Worm (Caenorhabditis elegans) whole organism, L4 larva: ENCODE results near the gene T09F5.1.

Experiments
- F10B5.3 ChIP-seq: sonication (generic microtip); optimal IDR thresholded peaks from 2 replicates; lab custom pipeline; 2016; ENCODE audit warnings: mild to moderate bottlenecking, missing genetic modification characterization, missing compliant biosample characterization
- F26F4.8 ChIP-seq: fragments of 200-800 bp; sonication (Bioruptor generic); conservative IDR thresholded peaks from 2 replicates; pipeline ENCODE4 v1.3.6; 2022; ENCODE audit warnings: missing genetic modification characterization, missing compliant biosample characterization
- F44E2.7 ChIP-seq: fragments of 200-800 bp; sonication (Bioruptor generic); IDR thresholded peaks from 2 replicates; pipeline ENCODE4 v2.1.2; 2022; ENCODE audit warnings: missing genetic modification characterization, missing compliant biosample characterization
- F49E8.2 ChIP-seq: sonication (generic microtip); optimal IDR thresholded peaks from 2 replicates; lab custom pipeline; 2016; ENCODE audit warnings: missing compliant biosample characterization, mild to moderate bottlenecking, missing genetic modification characterization, borderline replicate concordance
- Y105C5A.15 ChIP-seq: fragments of 200-800 bp; sonication (Bioruptor generic); IDR thresholded peaks from 2 replicates; pipeline ENCODE4 v1.3.6; 2022; ENCODE audit warnings: missing genetic modification characterization, missing compliant biosample characterization
- Y48G9A.11 ChIP-seq: fragments of 200-800 bp; sonication (Bioruptor generic); IDR thresholded peaks from 2 replicates; pipeline ENCODE4 v1.3.6; 2022; ENCODE audit warnings: missing genetic modification reagents, missing genetic modification characterization, missing compliant biosample characterization
- Y5F2A.4 ChIP-seq: fragments of 200-800 bp; sonication (Bioruptor generic); optimal IDR thresholded peaks from 2 replicates; lab custom pipeline; 2018; ENCODE audit warnings: mild to moderate bottlenecking, missing genetic modification characterization, missing compliant biosample characterization
- aha-1 ChIP-seq: fragments of 150-350 bp; peaks from one replicate; lab custom pipeline; 2014; ENCODE audit warnings: missing biosample characterization, missing genetic modification characterization
- aly-2 ChIP-seq: sonication (generic microtip); optimal IDR thresholded peaks from 2 replicates; lab custom pipeline; 2018; ENCODE audit warnings: missing biosample characterization, missing genetic modification characterization
- ama-1 ChIP-seq: fragments of 150-350 bp; optimal IDR thresholded peaks from 2 replicates; lab custom pipeline; 2014; ENCODE audit warnings: inconsistent platforms, mixed read lengths
- arid-1 ChIP-seq: fragments of 200-800 bp; sonication (Bioruptor generic); conservative IDR thresholded peaks from 2 replicates; pipeline ENCODE4 v1.3.6; 2022; ENCODE audit warnings: missing genetic modification reagents, missing genetic modification characterization, missing compliant biosample characterization
- attf-4 ChIP-seq: sonication (generic microtip); optimal IDR thresholded peaks from 3 replicates; lab custom pipeline; 2017; ENCODE audit warnings: missing biosample characterization, missing genetic modification characterization
- ceh-62 ChIP-seq: sonication (generic microtip); optimal IDR thresholded peaks from 2 replicates; lab custom pipeline; 2017; ENCODE audit warnings: missing biosample characterization, missing genetic modification characterization
- ctbp-1 ChIP-seq: fragments of 200-800 bp; sonication (Bioruptor generic); IDR thresholded peaks from 2 replicates; pipeline ENCODE4 v1.3.6; 2022; ENCODE audit warnings: missing genetic modification reagents, missing genetic modification characterization, missing compliant biosample characterization
- daf-16 ChIP-seq, 3 experiments: sonication (generic microtip); optimal IDR thresholded peaks; 2 replicates each; lab custom pipeline; 2016 to 2017; ENCODE audit warnings: missing genetic modification characterization in 3 of 3, missing genetic modification reagents in 3 of 3, mild to moderate bottlenecking in 2 of 3, missing compliant biosample characterization in 2 of 3, missing biosample characterization in 1 of 3, moderate library complexity in 1 of 3
- dmd-8 ChIP-seq: fragments of 200-800 bp; sonication (Bioruptor generic); IDR thresholded peaks from 2 replicates; pipeline ENCODE4 v1.3.6; 2022; ENCODE audit warnings: missing genetic modification characterization, missing compliant biosample characterization
- dmd-9 ChIP-seq: fragments of 200-800 bp; sonication (Bioruptor generic); IDR thresholded peaks from 2 replicates; pipeline ENCODE4 v1.3.6; 2022; ENCODE audit warnings: missing genetic modification reagents, missing genetic modification characterization, missing compliant biosample characterization
- dpl-1 ChIP-seq: fragments of 150-350 bp; optimal IDR thresholded peaks from 2 replicates; lab custom pipeline; 2014; ENCODE audit warnings: missing biosample characterization, missing genetic modification reagents, missing genetic modification characterization
- duxl-1 ChIP-seq: sonication (generic microtip); optimal IDR thresholded peaks from 2 replicates; lab custom pipeline; 2016; ENCODE audit warnings: mild to moderate bottlenecking, missing genetic modification characterization, moderate library complexity, missing compliant biosample characterization; ENCODE audit not compliant: poor library complexity
- dve-1 ChIP-seq: sonication (generic microtip); optimal IDR thresholded peaks from 2 replicates; lab custom pipeline; 2017; ENCODE audit warnings: antibody characterized with exemption, mild to moderate bottlenecking, missing genetic modification characterization, missing compliant biosample characterization; ENCODE audit not compliant: insufficient read depth
- egl-43 ChIP-seq: fragments of 200-800 bp; sonication (Bioruptor generic); IDR thresholded peaks from 2 replicates; pipeline ENCODE4 v1.3.6; 2022; ENCODE audit warnings: missing genetic modification reagents, missing genetic modification characterization, missing compliant biosample characterization
- fkh-10 ChIP-seq: fragments of 150-350 bp; optimal IDR thresholded peaks from 2 replicates; lab custom pipeline; 2014; ENCODE audit warnings: missing biosample characterization, missing genetic modification reagents, missing genetic modification characterization
- gei-8 ChIP-seq: fragments of 200-800 bp; sonication (Bioruptor generic); optimal IDR thresholded peaks from 2 replicates; lab custom pipeline; 2018; ENCODE audit warnings: mild to moderate bottlenecking, missing genetic modification characterization, missing compliant biosample characterization
- lsy-2 ChIP-seq, 2 experiments: fragments of 150-350 bp in 1 of 2; sonication (generic microtip) in 1 of 2; optimal IDR thresholded peaks; 2 replicates each; lab custom pipeline; 2014 to 2017; ENCODE audit warnings: missing biosample characterization in 2 of 2, missing genetic modification characterization in 2 of 2
- madf-5 ChIP-seq, 2 experiments: fragments of 200-800 bp; sonication (Bioruptor generic); IDR thresholded peaks; 2 replicates each; pipeline ENCODE4 v1.3.6; 2022; ENCODE audit warnings: missing compliant biosample characterization in 2 of 2, missing genetic modification characterization in 2 of 2
- mdt-29 ChIP-seq: fragments of 200-800 bp; sonication (Bioruptor generic); IDR thresholded peaks from 2 replicates; pipeline ENCODE4 v1.3.6; 2022; ENCODE audit warnings: missing genetic modification reagents, missing genetic modification characterization, missing compliant biosample characterization
- mep-1 ChIP-seq: fragments of 150-350 bp; sonication (generic microtip); optimal IDR thresholded peaks from 3 replicates; lab custom pipeline; 2014; ENCODE audit warnings: missing biosample characterization, missing genetic modification characterization
- mes-2 ChIP-seq: sonication (generic microtip); optimal IDR thresholded peaks from 2 replicates; lab custom pipeline; 2016; ENCODE audit warnings: missing genotype, mild to moderate bottlenecking, missing genetic modification characterization, missing compliant biosample characterization; ENCODE audit not compliant: poor library complexity, severe bottlenecking
- mxl-2 ChIP-seq: fragments of 200-800 bp; sonication (Bioruptor generic); conservative IDR thresholded peaks from 2 replicates; pipeline ENCODE4 v1.3.6; 2022; ENCODE audit warnings: missing genetic modification reagents, missing genetic modification characterization, missing compliant biosample characterization
- nhr-111 ChIP-seq: fragments of 200-800 bp; sonication (Bioruptor generic); optimal IDR thresholded peaks from 2 replicates; lab custom pipeline; 2018; ENCODE audit warnings: mild to moderate bottlenecking, missing genetic modification characterization, missing compliant biosample characterization
- nhr-237 ChIP-seq: sonication (generic microtip); optimal IDR thresholded peaks from 2 replicates; lab custom pipeline; 2017; ENCODE audit warnings: missing biosample characterization, missing genetic modification characterization
- nhr-41 ChIP-seq: fragments of 200-800 bp; sonication (Bioruptor generic); IDR thresholded peaks from 2 replicates; pipeline ENCODE4 v1.3.6; 2022; ENCODE audit warnings: missing genetic modification reagents, missing genetic modification characterization, missing compliant biosample characterization
- nhr-77 ChIP-seq: fragments of 150-350 bp; optimal IDR thresholded peaks from 2 replicates; lab custom pipeline; 2014; ENCODE audit warnings: missing biosample characterization, missing genetic modification characterization
- php-3 ChIP-seq: fragments of 200-800 bp; sonication (Bioruptor generic); IDR thresholded peaks from 2 replicates; pipeline ENCODE4 v1.3.6; 2022; ENCODE audit warnings: missing genetic modification reagents, missing genetic modification characterization, missing compliant biosample characterization
- sdz-12 ChIP-seq: fragments of 200-800 bp; sonication (Bioruptor generic); optimal IDR thresholded peaks from 2 replicates; lab custom pipeline; 2018; ENCODE audit warnings: mild to moderate bottlenecking, missing genetic modification characterization, missing compliant biosample characterization
- set-16 ChIP-seq: fragments of 200-800 bp; sonication (Bioruptor generic); IDR thresholded peaks from 2 replicates; pipeline ENCODE4 v1.3.6; 2022; ENCODE audit warnings: missing genetic modification reagents, missing genetic modification characterization, missing compliant biosample characterization
- snpc-4 ChIP-seq: fragments of 150-350 bp; optimal IDR thresholded peaks from 2 replicates; lab custom pipeline; 2014; ENCODE audit warnings: missing biosample characterization, missing genetic modification characterization
- spr-1 ChIP-seq: sonication (generic microtip); optimal IDR thresholded peaks from 2 replicates; lab custom pipeline; 2016; ENCODE audit warnings: mild to moderate bottlenecking, missing genetic modification characterization, missing compliant biosample characterization
- spr-3 ChIP-seq: fragments of 200-800 bp; sonication (Bioruptor generic); optimal IDR thresholded peaks from 2 replicates; lab custom pipeline; 2018; ENCODE audit warnings: mild to moderate bottlenecking, missing genetic modification characterization, missing compliant biosample characterization
- unc-130 ChIP-seq: sonication (generic microtip); optimal IDR thresholded peaks from 2 replicates; lab custom pipeline; 2016; ENCODE audit warnings: missing genetic modification reagents, missing genetic modification characterization, missing compliant biosample characterization
- unc-62 ChIP-seq, 3 experiments: fragments of 150-350 bp in 1 of 3; sonication (generic microtip); optimal IDR thresholded peaks in 2 of 3; peaks in 1 of 3; 1 replicate in 1 of 3; 2 replicates in 2 of 3; lab custom pipeline; 2014 to 2017; ENCODE audit warnings: missing biosample characterization in 3 of 3, missing genetic modification characterization in 3 of 3, missing genetic modification reagents in 3 of 3, missing genotype in 1 of 3
- vab-7 ChIP-seq: fragments of 200-800 bp; sonication (Bioruptor generic); IDR thresholded peaks from 2 replicates; pipeline ENCODE4 v1.3.6; 2022; ENCODE audit warnings: missing genetic modification reagents, missing genetic modification characterization, missing compliant biosample characterization
- zag-1 ChIP-seq: fragments of 150-350 bp; optimal IDR thresholded peaks from 2 replicates; lab custom pipeline; 2014; ENCODE audit warnings: missing biosample characterization, missing genetic modification characterization
- zfp-3 ChIP-seq: fragments of 200-800 bp; sonication (Bioruptor generic); conservative IDR thresholded peaks from 2 replicates; pipeline ENCODE4 v1.3.6; 2022; ENCODE audit warnings: missing genetic modification reagents, missing genetic modification characterization, missing compliant biosample characterization

The T09F5.1 gene

ce11 chrV:15184097-15185040 is 35.5 kb downstream of the T09F5.1 start, which contains the start of gene Y75B12B.1 (continued):
- TF ChIP-seq zag-1 (tag; lab: Kevin White, UChicago) (no peak), daf-16 (GFP tag; optimal IDR thresholded peaks at IDR 0.05; lab: Kevin White, UChicago) (no peak), daf-16 (tag; optimal IDR thresholded peaks at IDR 0.05; lab: Kevin White, UChicago) (no peak), zfp-3 (GFP tag; lab: Robert Waterston, UW) (no peak), ctbp-1 (GFP tag; lab: Robert Waterston, UW) (no peak), mes-2 (tag; lab: Kevin White, UChicago) (no peak), vab-7 (GFP tag; lab: Robert Waterston, UW) (no peak), mdt-29 (no peak), duxl-1 (tag; lab: Kevin White, UChicago) (no peak), F26F4.8 (no peak), nhr-237 (no peak), unc-62 (GFP tag; optimal IDR thresholded peaks at IDR 0.05 in 1 of 2; lab: Kevin White, UChicago) (no peak), unc-62 (tag; optimal IDR thresholded peaks at IDR 0.05; lab: Kevin White, UChicago) (no peak), fkh-10 (GFP tag; lab: Kevin White, UChicago) (no peak), php-3 (GFP tag; lab: Robert Waterston, UW) (no peak), spr-3 (GFP tag; lab: Kevin White, UChicago) (no peak), dve-1 (tag; lab: Kevin White, UChicago) (no peak)

ce11 chrV:15186259-15186927 is 37.5 kb downstream of the T09F5.1 start, which contains the start of gene Y75B12B.3:
TSS of gene Y75B12B.3 (minus strand) at chrV:15186279.
- TF ChIP-seq dmd-9 (no peak), attf-4 (tag; lab: Kevin White, UChicago) (no peak), mep-1 (tag; lab: Kevin White, UChicago) (peak; percentile 11), zag-1 (tag; lab: Kevin White, UChicago) (no peak), Y105C5A.15 (GFP tag; lab: Robert Waterston, UW) (peak; percentile 2; the same call in 1 of the 2 replicates), set-16 (GFP tag; lab: Robert Waterston, UW) (peak; percentile 65), unc-130 (GFP tag; lab: Kevin White, UChicago) (peak; percentile 26), aly-2 (tag; lab: Kevin White, UChicago) (peak; percentile 43), Y5F2A.4 (GFP tag; lab: Kevin White, UChicago) (no peak), duxl-1 (tag; lab: Kevin White, UChicago) (no peak), mxl-2 (GFP tag; lab: Robert Waterston, UW) (no peak), nhr-41 (GFP tag; lab: Robert Waterston, UW) (no peak), F10B5.3 (tag; lab: Kevin White, UChicago) (no peak), nhr-111 (GFP tag; lab: Kevin White, UChicago) (no peak), gei-8 (GFP tag; lab: Kevin White, UChicago) (no peak), nhr-77 (tag; lab: Kevin White, UChicago) (no peak), spr-1 (no peak), sdz-12 (GFP tag; lab: Kevin White, UChicago) (peak; percentile 13), lsy-2 (tag; optimal IDR thresholded peaks at IDR 0.05; lab: Kevin White, UChicago) (peak in 1 of 2 experiments; percentile 1), dmd-8 (GFP tag; lab: Robert Waterston, UW) (0 out of 2 replicates have a peak, but pooled peaks have one; percentile 4), ceh-62 (tag; lab: Kevin White, UChicago) (no peak), dpl-1 (GFP tag; lab: Kevin White, UChicago) (no peak), arid-1 (peak; percentile 39; the same call in 1 of the 2 replicates), php-3 (GFP tag; lab: Robert Waterston, UW) (no peak), nhr-237 (no peak), madf-5 (GFP tag; IDR thresholded peaks at IDR 0.05; lab: Robert Waterston, UW) (0 out of 4 replicates have a peak, but pooled peaks of 1 of the 2 experiments have one; percentile 42), F44E2.7 (GFP tag; lab: Robert Waterston, UW) (no peak), aha-1 (tag; lab: Kevin White, UChicago) (peak; percentile 75), ama-1 (lab: Kevin White, UChicago) (peak; percentile 92), F49E8.2 (tag; lab: Kevin White, UChicago) (peak; percentile 62), mes-2 (tag; lab: Kevin White, UChicago) (no peak), F26F4.8 (no peak), Y48G9A.11 (peak; percentile 46; the same call in 1 of the 2 replicates), egl-43 (peak; percentile 68), snpc-4 (tag; lab: Kevin White, UChicago) (no peak)
